Worm (Caenorhabditis elegans) whole organism, late embryonic: ENCODE results near the gene cest-25.
A peak's percentile ranks its signal among the peaks of the same experiment; 100 is the strongest.

Experiments used
- C08G9.2 ChIP-seq: sonication (generic microtip); optimal IDR thresholded peaks from 2 replicates; lab custom pipeline; 2016; ENCODE audit warnings: mild to moderate bottlenecking, missing genetic modification characterization, moderate library complexity, missing compliant biosample characterization
- F13H6.1 ChIP-seq: sonication (generic microtip); optimal IDR thresholded peaks from 2 replicates; lab custom pipeline; 2016; ENCODE audit warnings: missing genetic modification characterization, missing compliant biosample characterization
- K02D7.2 ChIP-seq: sonication (generic microtip); optimal IDR thresholded peaks from 2 replicates; lab custom pipeline; 2017; ENCODE audit warnings: mild to moderate bottlenecking, missing genetic modification characterization, missing compliant biosample characterization
- K09A11.1 ChIP-seq: sonication (generic microtip); optimal IDR thresholded peaks from 2 replicates; lab custom pipeline; 2017; ENCODE audit warnings: antibody characterized with exemption, mild to moderate bottlenecking, missing genetic modification characterization, missing compliant biosample characterization; ENCODE audit not compliant: insufficient read depth
- T23F11.4 ChIP-seq: fragments of 200-800 bp; sonication (Bioruptor generic); optimal IDR thresholded peaks from 2 replicates; lab custom pipeline; 2018; ENCODE audit warnings: mild to moderate bottlenecking, missing genetic modification characterization, missing compliant biosample characterization
- ahr-1 ChIP-seq: sonication (generic microtip); optimal IDR thresholded peaks from 2 replicates; lab custom pipeline; 2016; ENCODE audit warnings: missing genetic modification characterization, missing compliant biosample characterization
- ama-1 ChIP-seq: fragments of 150-350 bp; optimal IDR thresholded peaks from 2 replicates; lab custom pipeline; 2014
- ceh-14 ChIP-seq: sonication (generic microtip); optimal IDR thresholded peaks from 2 replicates; lab custom pipeline; 2016; ENCODE audit warnings: missing genotype, missing genetic modification characterization, missing compliant biosample characterization
- ceh-18 ChIP-seq: sonication (generic microtip); optimal IDR thresholded peaks from 2 replicates; lab custom pipeline; 2016; ENCODE audit warnings: missing genetic modification characterization, missing compliant biosample characterization
- ceh-24 ChIP-seq: sonication (generic microtip); optimal IDR thresholded peaks from 2 replicates; lab custom pipeline; 2016; ENCODE audit warnings: mild to moderate bottlenecking, missing genetic modification characterization, missing compliant biosample characterization
- ceh-31 ChIP-seq: sonication (generic microtip); optimal IDR thresholded peaks from 2 replicates; lab custom pipeline; 2016; ENCODE audit warnings: missing genetic modification characterization, missing compliant biosample characterization
- ceh-34 ChIP-seq: sonication (generic microtip); optimal IDR thresholded peaks from 2 replicates; lab custom pipeline; 2016; ENCODE audit warnings: mild to moderate bottlenecking, missing genetic modification characterization, missing compliant biosample characterization
- ceh-45 ChIP-seq: fragments of 200-800 bp; sonication (Bioruptor generic); IDR thresholded peaks from 2 replicates; pipeline ENCODE4 v1.3.6; 2022; ENCODE audit warnings: missing genetic modification reagents, missing genetic modification characterization, missing compliant biosample characterization
- ceh-48 ChIP-seq: sonication (generic microtip); optimal IDR thresholded peaks from 2 replicates; lab custom pipeline; 2016; ENCODE audit warnings: missing genetic modification characterization, inconsistent platforms, missing compliant biosample characterization
- ceh-6 ChIP-seq: fragments of 200-800 bp; sonication (Bioruptor generic); optimal IDR thresholded peaks from 2 replicates; lab custom pipeline; 2018; ENCODE audit warnings: mild to moderate bottlenecking, missing genetic modification characterization, missing compliant biosample characterization
- ceh-9 ChIP-seq: sonication (generic microtip); optimal IDR thresholded peaks from 2 replicates; lab custom pipeline; 2016; ENCODE audit warnings: mild to moderate bottlenecking, missing genetic modification characterization, inconsistent platforms, missing compliant biosample characterization
- che-1 ChIP-seq: sonication (generic microtip); optimal IDR thresholded peaks from 2 replicates; lab custom pipeline; 2016; ENCODE audit warnings: mild to moderate bottlenecking, missing genetic modification characterization, missing compliant biosample characterization
- dve-1 ChIP-seq: sonication (generic microtip); optimal IDR thresholded peaks from 2 replicates; lab custom pipeline; 2017; ENCODE audit warnings: antibody characterized with exemption, mild to moderate bottlenecking, missing genetic modification characterization, missing compliant biosample characterization
- elt-2 ChIP-seq: sonication (generic microtip); optimal IDR thresholded peaks from 2 replicates; lab custom pipeline; 2016; ENCODE audit warnings: missing genetic modification reagents, missing genetic modification characterization, missing compliant biosample characterization
- elt-4 ChIP-seq: sonication (generic microtip); optimal IDR thresholded peaks from 2 replicates; lab custom pipeline; 2016; ENCODE audit warnings: missing genetic modification characterization, missing compliant biosample characterization
- fax-1 ChIP-seq: sonication (generic microtip); optimal IDR thresholded peaks from 2 replicates; lab custom pipeline; 2016; ENCODE audit warnings: missing genotype, missing genetic modification characterization, missing compliant biosample characterization
- gmeb-2 ChIP-seq: sonication (generic microtip); optimal IDR thresholded peaks from 2 replicates; lab custom pipeline; 2016; ENCODE audit warnings: missing genetic modification characterization, inconsistent platforms, missing compliant biosample characterization
- hlh-13 ChIP-seq: fragments of 200-800 bp; sonication (Bioruptor generic); optimal IDR thresholded peaks from 2 replicates; lab custom pipeline; 2018; ENCODE audit warnings: mild to moderate bottlenecking, missing genetic modification characterization, missing compliant biosample characterization
- hlh-30 ChIP-seq: sonication (generic microtip); optimal IDR thresholded peaks from 2 replicates; lab custom pipeline; 2017; ENCODE audit warnings: antibody characterized with exemption, missing genetic modification characterization, missing compliant biosample characterization; ENCODE audit not compliant: insufficient read depth
- lim-6 ChIP-seq: sonication (generic microtip); optimal IDR thresholded peaks from 2 replicates; lab custom pipeline; 2016; ENCODE audit warnings: missing genetic modification characterization, missing compliant biosample characterization
- lin-11 ChIP-seq: fragments of 200-800 bp; sonication (Bioruptor generic); optimal IDR thresholded peaks from 2 replicates; lab custom pipeline; 2018; ENCODE audit warnings: mild to moderate bottlenecking, missing genetic modification characterization, missing compliant biosample characterization
- nhr-11 ChIP-seq: fragments of 150-350 bp; optimal IDR thresholded peaks from 2 replicates; lab custom pipeline; 2014; ENCODE audit warnings: missing biosample characterization, missing genetic modification characterization
- nhr-232 ChIP-seq: sonication (generic microtip); optimal IDR thresholded peaks from 2 replicates; lab custom pipeline; 2016; ENCODE audit warnings: missing genetic modification characterization, missing compliant biosample characterization
- npax-4 ChIP-seq: sonication (generic microtip); optimal IDR thresholded peaks from 2 replicates; lab custom pipeline; 2016; ENCODE audit warnings: missing genetic modification characterization, missing compliant biosample characterization
- odd-2 ChIP-seq: sonication (generic microtip); optimal IDR thresholded peaks from 2 replicates; lab custom pipeline; 2017; ENCODE audit warnings: antibody characterized with exemption, mild to moderate bottlenecking, missing genetic modification characterization, missing compliant biosample characterization
- pat-9 ChIP-seq: fragments of 200-800 bp; sonication (Bioruptor generic); optimal IDR thresholded peaks from 2 replicates; lab custom pipeline; 2018; ENCODE audit warnings: mild to moderate bottlenecking, missing genetic modification characterization, moderate library complexity, missing compliant biosample characterization
- pha-4 ChIP-seq: fragments of 150-350 bp; optimal IDR thresholded peaks from 2 replicates; lab custom pipeline; 2018; ENCODE audit warnings: missing biosample characterization, missing genetic modification reagents, missing genetic modification characterization
- pros-1 ChIP-seq: fragments of 150-350 bp; optimal IDR thresholded peaks from 2 replicates; lab custom pipeline; 2014; ENCODE audit warnings: missing biosample characterization, missing genetic modification reagents, missing genetic modification characterization
- ref-2 ChIP-seq: sonication (generic microtip); optimal IDR thresholded peaks from 2 replicates; lab custom pipeline; 2016; ENCODE audit warnings: missing genetic modification characterization, missing compliant biosample characterization
- syd-9 ChIP-seq: sonication (generic microtip); optimal IDR thresholded peaks from 2 replicates; lab custom pipeline; 2016; ENCODE audit warnings: mild to moderate bottlenecking, missing genetic modification characterization, moderate library complexity, missing compliant biosample characterization
- ttx-3 ChIP-seq: sonication (generic microtip); optimal IDR thresholded peaks from 2 replicates; lab custom pipeline; 2016; ENCODE audit warnings: missing genetic modification reagents, missing genetic modification characterization, missing compliant biosample characterization
- unc-86 ChIP-seq: sonication (generic microtip); optimal IDR thresholded peaks from 2 replicates; lab custom pipeline; 2016; ENCODE audit warnings: missing genetic modification characterization, missing compliant biosample characterization

The cest-25 gene

DNA sequence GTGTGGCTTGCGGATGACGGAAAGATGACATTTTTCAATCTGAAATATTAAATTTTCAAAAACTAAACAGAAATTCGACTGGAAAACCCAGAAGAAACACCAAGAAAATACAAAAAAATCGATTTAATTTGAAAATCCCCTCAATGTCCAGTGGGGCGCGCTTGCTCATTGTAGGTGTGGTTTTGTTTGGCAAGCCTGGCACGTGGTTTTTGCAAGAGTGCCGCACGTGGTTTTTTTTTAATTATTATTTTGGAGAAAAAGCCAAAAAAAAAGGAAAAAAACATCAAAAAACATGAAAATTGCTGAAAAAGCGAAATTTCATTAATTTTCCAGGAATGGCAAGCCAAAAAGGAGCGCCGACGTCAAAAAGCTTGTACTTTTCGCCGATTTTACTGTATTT is 29.3 kb upstream of the cest-25 start, which contains the start of gene swsn-3 (continued):
- TF ChIP-seq pat-9 (peak; percentile 77), fax-1 (tag; lab: Kevin White, UChicago) (peak; percentile 78), che-1 (tag; lab: Kevin White, UChicago) (peak; percentile 79), ahr-1 (tag; lab: Kevin White, UChicago) (peak; percentile 81), ceh-9 (tag; lab: Kevin White, UChicago) (no peak), syd-9 (tag; lab: Kevin White, UChicago) (peak; percentile 57), ceh-6 (peak; percentile 65), hlh-13 (GFP tag; lab: Kevin White, UChicago) (peak; percentile 52), elt-4 (tag; lab: Kevin White, UChicago) (no peak), C08G9.2 (tag; lab: Kevin White, UChicago) (peak; percentile 75), ceh-14 (tag; lab: Kevin White, UChicago) (peak; percentile 98), lim-6 (peak; percentile 85), ceh-34 (tag; lab: Kevin White, UChicago) (peak; percentile 91), F13H6.1 (tag; lab: Kevin White, UChicago) (peak; percentile 90), ama-1 (no peak), ceh-45 (GFP tag; lab: Robert Waterston, UW) (peak; percentile 55; the same call in 1 of the 2 replicates), elt-2 (peak; percentile 95)

DNA sequence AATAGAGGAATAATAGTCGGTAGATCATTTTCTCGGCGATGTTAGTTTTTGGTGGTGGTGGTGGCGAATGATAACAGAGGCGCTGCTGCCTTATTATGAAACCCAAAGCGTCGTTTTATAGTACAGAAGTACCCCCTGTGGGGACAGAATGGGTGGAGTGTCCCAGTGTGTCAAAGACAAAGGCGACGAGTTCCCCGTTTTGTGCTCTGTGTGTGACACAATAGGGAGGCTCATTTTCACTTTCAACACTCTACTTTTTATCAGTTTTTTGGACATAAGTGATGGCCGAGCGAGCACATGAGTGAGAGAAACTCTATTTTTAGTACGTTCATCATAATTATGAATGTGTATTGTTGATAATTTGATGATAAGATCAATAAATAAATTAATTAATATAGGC is 21.4 kb upstream of the cest-25 start, which contains the start of gene pho-9:
Gene pho-9 (minus strand): TSS at position 91 of the 400 bp plus-strand sequence.
- TF ChIP-seq elt-2: peak; percentile 50
- TF ChIP-seq ceh-48 (tag; lab: Kevin White, UChicago): no peak
- no peak for TF ChIP-seq nhr-232 (tag; lab: Kevin White, UChicago)

ce11 chrIII:2759308-2759707 is 20.0 kb upstream of the cest-25 start:
- TF ChIP-seq elt-4 (tag; lab: Kevin White, UChicago) (no peak), odd-2 (no peak), ref-2 (tag; lab: Kevin White, UChicago) (no peak), ceh-24 (tag; lab: Kevin White, UChicago) (no peak), unc-86 (tag; lab: Kevin White, UChicago) (no peak), hlh-30 (no peak), ceh-34 (tag; lab: Kevin White, UChicago) (no peak), lin-11 (tag; lab: Kevin White, UChicago) (no peak)

ce11 chrIII:2758092-2758491 is 18.8 kb upstream of the cest-25 start:
- TF ChIP-seq K02D7.2 (tag; lab: Kevin White, UChicago) (no peak), nhr-11 (tag; lab: Kevin White, UChicago) (no peak), ceh-18 (tag; lab: Kevin White, UChicago) (no peak), npax-4 (tag; lab: Kevin White, UChicago) (no peak), ttx-3 (tag; lab: Kevin White, UChicago) (no peak), ceh-31 (tag; lab: Kevin White, UChicago) (no peak), pros-1 (no peak)
- TF ChIP-seq, all 69 proteins: peak for 0

ce11 chrIII:2757478-2757877 is 18.1 kb upstream of the cest-25 start:
- no peak for TF ChIP-seq ceh-34 (tag; lab: Kevin White, UChicago)
- TF ChIP-seq pha-4 (tag; lab: Kevin White, UChicago): no peak
- no peak for TF ChIP-seq T23F11.4
- TF ChIP-seq K09A11.1: no peak
- no peak for TF ChIP-seq C08G9.2 (tag; lab: Kevin White, UChicago)
- TF ChIP-seq F13H6.1 (tag; lab: Kevin White, UChicago): no peak
- peak; percentile 72 for TF ChIP-seq dve-1 (tag; lab: Kevin White, UChicago)
- TF ChIP-seq gmeb-2 (tag; lab: Kevin White, UChicago): no peak
